Worm (Caenorhabditis elegans) whole organism, early embryonic: ENCODE measurements around the gene slc-25A32.

ENCODE experiments used
- B0310.2 ChIP-seq: sonication (generic microtip); optimal IDR thresholded peaks from 2 replicates; lab custom pipeline; 2016; ENCODE audit warnings: mild to moderate bottlenecking, missing genetic modification characterization, missing compliant biosample characterization
- F13C5.2 ChIP-seq: sonication (generic microtip); optimal IDR thresholded peaks from 2 replicates; lab custom pipeline; 2017; ENCODE audit warnings: mild to moderate bottlenecking, missing genetic modification characterization, inconsistent platforms, missing compliant biosample characterization
- aly-1 ChIP-seq: sonication (generic microtip); optimal IDR thresholded peaks from 2 replicates; lab custom pipeline; 2016; ENCODE audit warnings: missing genetic modification characterization, missing compliant biosample characterization
- ama-1 ChIP-seq: fragments of 150-350 bp; optimal IDR thresholded peaks from 2 replicates; lab custom pipeline; 2014
- ceh-13 ChIP-seq: fragments of 200-800 bp; sonication (Bioruptor generic); optimal IDR thresholded peaks from 2 replicates; lab custom pipeline; 2018; ENCODE audit warnings: mild to moderate bottlenecking, missing genetic modification characterization, missing compliant biosample characterization
- ceh-36 ChIP-seq: sonication (generic microtip); optimal IDR thresholded peaks from 2 replicates; lab custom pipeline; 2016; ENCODE audit warnings: missing genetic modification characterization, inconsistent platforms, missing compliant biosample characterization
- ets-7 ChIP-seq: sonication (generic microtip); optimal IDR thresholded peaks from 2 replicates; lab custom pipeline; 2016; ENCODE audit warnings: missing genotype, missing genetic modification characterization, missing compliant biosample characterization
- flt-1 ChIP-seq: fragments of 200-800 bp; sonication (Bioruptor generic); IDR thresholded peaks from 2 replicates; pipeline ENCODE4 v1.3.6; 2022; ENCODE audit warnings: missing genetic modification characterization, missing compliant biosample characterization
- hmbx-1 ChIP-seq: sonication (generic microtip); optimal IDR thresholded peaks from 2 replicates; lab custom pipeline; 2016; ENCODE audit warnings: mild to moderate bottlenecking, missing genetic modification characterization, missing compliant biosample characterization
- hmg-4 ChIP-seq: fragments of 200-800 bp; sonication (Bioruptor generic); optimal IDR thresholded peaks from 2 replicates; lab custom pipeline; 2018; ENCODE audit warnings: mild to moderate bottlenecking, missing genetic modification characterization, missing compliant biosample characterization
- hnd-1 ChIP-seq: sonication (generic microtip); optimal IDR thresholded peaks from 2 replicates; lab custom pipeline; 2016; ENCODE audit warnings: missing genetic modification characterization, missing compliant biosample characterization
- pes-1 ChIP-seq: fragments of 200-800 bp; sonication (Bioruptor generic); IDR thresholded peaks from 2 replicates; pipeline ENCODE4 v1.3.6; 2022; ENCODE audit warnings: missing genetic modification reagents, missing genetic modification characterization, missing compliant biosample characterization
- scrt-1 ChIP-seq: fragments of 200-800 bp; sonication (Bioruptor generic); IDR thresholded peaks from 2 replicates; pipeline ENCODE4 v1.3.6; 2022; ENCODE audit warnings: missing genetic modification characterization, missing compliant biosample characterization
- sea-1 ChIP-seq: fragments of 200-800 bp; sonication (Bioruptor generic); conservative IDR thresholded peaks from 2 replicates; pipeline ENCODE4 v1.3.6; 2022; ENCODE audit warnings: missing genetic modification characterization, missing compliant biosample characterization
- tbx-11 ChIP-seq: fragments of 200-800 bp; sonication (Bioruptor generic); IDR thresholded peaks from 2 replicates; pipeline ENCODE4 v1.3.6; 2022; ENCODE audit warnings: missing genetic modification characterization, missing compliant biosample characterization
- tbx-37 ChIP-seq: fragments of 200-800 bp; sonication (Bioruptor generic); conservative IDR thresholded peaks from 2 replicates; pipeline ENCODE4 v1.3.6; 2022; ENCODE audit warnings: missing genetic modification reagents, missing genetic modification characterization, missing compliant biosample characterization
- tra-4 ChIP-seq: sonication (generic microtip); optimal IDR thresholded peaks from 2 replicates; lab custom pipeline; 2017; ENCODE audit warnings: missing genetic modification characterization, missing compliant biosample characterization

Gene slc-25A32

ce11 chrII:8269351-8269750 is 6.7 kb upstream of the slc-25A32 start, which contains the start of gene K01C8.2:
Gene K01C8.2 (minus strand): TSS chrII:8269451.
- TF ChIP-seq ceh-36 (no peak), ceh-13 (no peak), hmg-4 (GFP tag; lab: Kevin White, UChicago) (no peak), flt-1 (no peak), tbx-11 (no peak), aly-1 (tag; lab: Kevin White, UChicago) (no peak), F13C5.2 (tag; lab: Kevin White, UChicago) (no peak), hnd-1 (no peak), hmbx-1 (no peak), B0310.2 (tag; lab: Kevin White, UChicago) (no peak), pes-1 (GFP tag; lab: Robert Waterston, UW) (no peak), tbx-37 (GFP tag; lab: Robert Waterston, UW) (no peak), ama-1 (no peak), tra-4 (no peak), ets-7 (tag; lab: Kevin White, UChicago) (no peak), sea-1 (GFP tag; lab: Robert Waterston, UW) (no peak), scrt-1 (GFP tag; lab: Robert Waterston, UW) (no peak)

- TF ChIP-seq sea-1 (GFP tag; lab: Robert Waterston, UW), result no peak
- TF ChIP-seq hnd-1, result no peak
- no peak for TF ChIP-seq aly-1 (tag; lab: Kevin White, UChicago)
- no peak for TF ChIP-seq tra-4
- no peak for TF ChIP-seq F13C5.2 (tag; lab: Kevin White, UChicago)
- no peak for TF ChIP-seq pes-1 (GFP tag; lab: Robert Waterston, UW)
- TF ChIP-seq ets-7 (tag; lab: Kevin White, UChicago), result no peak
- no peak for TF ChIP-seq ceh-13
- TF ChIP-seq scrt-1 (GFP tag; lab: Robert Waterston, UW), result no peak
- no peak for TF ChIP-seq tbx-11
- TF ChIP-seq ceh-36, result no peak
- TF ChIP-seq hmbx-1, result no peak
- TF ChIP-seq hmg-4 (GFP tag; lab: Kevin White, UChicago), result no peak
- no peak for TF ChIP-seq ama-1
- no peak for TF ChIP-seq flt-1
- TF ChIP-seq B0310.2 (tag; lab: Kevin White, UChicago), result no peak
- TF ChIP-seq tbx-37 (GFP tag; lab: Robert Waterston, UW), result no peak
These were observed 6.0 kb upstream of the slc-25A32 start, which contains the start of gene tdc-1 for ce11 chrII:8269855-8270647. Gene tdc-1 (plus strand): TSS chrII:8270597.

- no peak for TF ChIP-seq ets-7 (tag; lab: Kevin White, UChicago)
- TF ChIP-seq flt-1, result no peak
- no peak for TF ChIP-seq aly-1 (tag; lab: Kevin White, UChicago)
- no peak for TF ChIP-seq tra-4
- TF ChIP-seq tbx-37 (GFP tag; lab: Robert Waterston, UW), result no peak
These were observed 3.0 kb upstream of the slc-25A32 start for ce11 chrII:8273060-8273459.

ce11 chrII:8278415-8278814 is 2.3 kb downstream of the slc-25A32 start, which contains the start of the genes mrpl-10 and clec-142:
Gene mrpl-10 (minus strand): TSS chrII:8278515.
Gene clec-142 (plus strand): TSS chrII:8278678.
- no peak for TF ChIP-seq F13C5.2 (tag; lab: Kevin White, UChicago)
- TF ChIP-seq ceh-13, result no peak
- no peak for TF ChIP-seq ama-1
- no peak for TF ChIP-seq flt-1
- TF ChIP-seq B0310.2 (tag; lab: Kevin White, UChicago), result no peak
- no peak for TF ChIP-seq aly-1 (tag; lab: Kevin White, UChicago)
- TF ChIP-seq sea-1 (GFP tag; lab: Robert Waterston, UW), result no peak
- TF ChIP-seq hmbx-1, result no peak
- no peak for TF ChIP-seq ceh-36
- no peak for TF ChIP-seq pes-1 (GFP tag; lab: Robert Waterston, UW)
- TF ChIP-seq tra-4, result no peak
- TF ChIP-seq scrt-1 (GFP tag; lab: Robert Waterston, UW), result no peak
- TF ChIP-seq tbx-11, result no peak
- no peak for TF ChIP-seq hmg-4 (GFP tag; lab: Kevin White, UChicago)
- TF ChIP-seq hnd-1, result no peak
- TF ChIP-seq tbx-37 (GFP tag; lab: Robert Waterston, UW), result no peak
- TF ChIP-seq ets-7 (tag; lab: Kevin White, UChicago), result no peak

ce11 chrII:8283158-8283717 is 7.1 kb downstream of the slc-25A32 start, which contains the start of the genes nst-1 and cct-4:
Gene nst-1 (minus strand): TSS chrII:8283208.
Gene cct-4 (plus strand): TSS chrII:8283667.
- TF ChIP-seq tbx-37 (GFP tag; lab: Robert Waterston, UW), result no peak
- no peak for TF ChIP-seq ets-7 (tag; lab: Kevin White, UChicago)
- no peak for TF ChIP-seq aly-1 (tag; lab: Kevin White, UChicago)
- TF ChIP-seq pes-1 (GFP tag; lab: Robert Waterston, UW), result no peak
- TF ChIP-seq flt-1, result no peak
- TF ChIP-seq tbx-11, result no peak
- TF ChIP-seq hnd-1, result no peak
- TF ChIP-seq tra-4, result no peak
- TF ChIP-seq scrt-1 (GFP tag; lab: Robert Waterston, UW), result no peak
- no peak for TF ChIP-seq ama-1
- TF ChIP-seq ceh-13, result no peak
- no peak for TF ChIP-seq hmg-4 (GFP tag; lab: Kevin White, UChicago)
- no peak for TF ChIP-seq hmbx-1
- TF ChIP-seq sea-1 (GFP tag; lab: Robert Waterston, UW), result no peak
- TF ChIP-seq ceh-36, result no peak
- no peak for TF ChIP-seq B0310.2 (tag; lab: Kevin White, UChicago)

ce11 chrII:8295296-8295695 is 19.2 kb downstream of the slc-25A32 start, which contains the start of gene nlp-55:
Gene nlp-55 (minus strand): TSS chrII:8295396.
- TF ChIP-seq flt-1, result no peak
- no peak for TF ChIP-seq tbx-37 (GFP tag; lab: Robert Waterston, UW)
- TF ChIP-seq ceh-13, result no peak
- no peak for TF ChIP-seq scrt-1 (GFP tag; lab: Robert Waterston, UW)
- TF ChIP-seq hmbx-1, result no peak
- no peak for TF ChIP-seq hnd-1
- TF ChIP-seq ets-7 (tag; lab: Kevin White, UChicago), result no peak
- no peak for TF ChIP-seq sea-1 (GFP tag; lab: Robert Waterston, UW)
- no peak for TF ChIP-seq tra-4
- no peak for TF ChIP-seq B0310.2 (tag; lab: Kevin White, UChicago)
- no peak for TF ChIP-seq ceh-36
- no peak for TF ChIP-seq hmg-4 (GFP tag; lab: Kevin White, UChicago)
- TF ChIP-seq pes-1 (GFP tag; lab: Robert Waterston, UW), result no peak
- TF ChIP-seq ama-1, result no peak
